Fruit fly (Drosophila melanogaster): ENCODE results near the gene RhoL.

RhoL gene

DNA sequence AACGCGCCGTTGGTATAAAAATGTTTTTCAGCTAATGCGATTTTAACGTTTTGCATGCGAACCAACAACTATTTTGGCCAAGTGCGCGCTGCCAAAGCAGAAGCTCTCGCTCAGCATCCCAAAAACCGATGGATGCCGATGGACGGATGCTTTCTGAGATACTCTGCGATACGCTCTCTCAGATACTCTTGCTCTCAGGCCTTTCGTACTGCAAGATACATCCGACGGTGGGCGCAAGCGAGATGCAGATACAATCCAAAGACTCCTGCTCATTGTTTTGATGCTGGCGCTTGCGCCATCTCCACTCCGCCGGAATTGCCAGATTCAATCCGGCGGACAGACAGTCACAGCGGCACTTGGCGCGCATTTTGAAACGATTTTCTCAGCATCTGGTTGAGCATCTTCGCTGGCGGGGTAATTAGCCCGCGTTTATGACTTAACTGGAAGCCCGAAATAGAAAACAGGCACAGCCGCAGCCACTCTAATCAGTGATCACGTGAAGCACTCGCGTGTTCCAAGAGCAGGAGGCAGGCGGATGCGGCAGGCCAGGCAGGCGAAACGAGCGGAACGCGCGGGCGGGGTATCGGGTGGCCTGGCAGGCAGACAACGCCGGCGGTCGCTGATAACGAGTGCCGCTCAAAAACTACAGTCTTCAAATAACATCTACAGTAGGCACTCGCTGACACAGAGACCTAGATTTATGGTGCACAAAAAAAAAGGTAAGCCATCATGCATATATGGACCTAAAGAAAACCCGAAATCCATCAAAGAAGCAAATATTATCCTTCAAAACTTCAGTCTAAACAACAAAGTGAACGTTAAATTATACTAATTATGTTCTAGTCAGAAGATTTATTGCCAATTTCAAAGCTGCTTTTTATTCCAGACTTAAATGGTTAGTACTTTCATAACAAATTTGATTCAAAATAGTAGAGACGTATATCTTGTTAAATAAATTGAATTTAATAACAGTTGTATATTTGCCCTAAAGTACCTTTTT lies 8.5 kb downstream of the RhoL start, which contains the start of gene CG16779 (continued):
- TF ChIP-seq phol (tag; optimal IDR thresholded peaks at IDR 0.05) (peak; percentile 61), ATbp (GFP tag; optimal IDR thresholded peaks at IDR 0.05) (no peak), CG4617 (GFP tag; optimal IDR thresholded peaks at IDR 0.05; ENCODE audit: borderline replicate concordance) (no peak), Dek (tag; optimal IDR thresholded peaks at IDR 0.05) (no peak), Lpt (GFP tag; optimal IDR thresholded peaks at IDR 0.05) (no peak), scrt (GFP tag; optimal IDR thresholded peaks at IDR 0.05) (peak; percentile 1), NK7.1 (GFP tag; optimal IDR thresholded peaks at IDR 0.05) (no peak), Sry-β (GFP tag; optimal IDR thresholded peaks at IDR 0.05) (no peak), CG14667 (GFP tag; IDR thresholded peaks at IDR 0.05) (no peak), kni (GFP tag; optimal IDR thresholded peaks at IDR 0.05) (no peak), CG10274 (GFP tag; optimal IDR thresholded peaks at IDR 0.05) (no peak), dysf (GFP tag; IDR thresholded peaks at IDR 0.05) (peak; percentile 53; the same call in 2 of the 3 replicates), Rfx (GFP tag; IDR thresholded peaks at IDR 0.05) (no peak), CG6854 (GFP tag; optimal IDR thresholded peaks at IDR 0.05) (no peak), CG31365 (tag; optimal IDR thresholded peaks at IDR 0.05) (no peak), wor (GFP tag; IDR thresholded peaks at IDR 0.05) (no peak)

DNA sequence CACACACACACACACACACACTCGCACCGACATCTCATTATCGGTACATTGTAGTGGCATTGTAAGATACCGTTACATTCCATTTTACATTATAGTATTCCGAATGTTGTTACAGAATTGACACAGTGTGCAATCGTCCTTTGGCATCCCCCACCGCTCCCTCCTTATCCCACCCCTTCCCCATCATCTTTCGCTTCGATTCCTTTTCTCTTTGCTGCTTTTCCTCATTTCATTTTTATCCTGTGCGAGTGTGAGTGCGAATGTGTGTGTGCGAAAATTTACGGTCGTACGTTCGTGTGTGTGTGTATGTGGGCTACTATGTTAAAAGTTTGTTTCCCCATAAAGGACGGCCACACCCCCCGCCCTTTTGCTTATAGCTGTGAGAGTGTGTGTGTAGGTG lies 10.3 kb downstream of the RhoL start:
- TF ChIP-seq dan (GFP tag; IDR thresholded peaks at IDR 0.05) (no peak), Dll (GFP tag; IDR thresholded peaks at IDR 0.05; ENCODE audit: partially characterized antibody) (no peak), CG14441 (GFP tag; IDR thresholded peaks at IDR 0.05) (no peak), Rx (GFP tag; IDR thresholded peaks at IDR 0.05) (no peak), CG8359 (GFP tag; optimal IDR thresholded peaks at IDR 0.05; ENCODE audit: borderline replicate concordance) (no peak), ranshi (GFP tag; IDR thresholded peaks at IDR 0.05) (0 out of 2 replicates have a peak, but pooled peaks have one; percentile 10), kni (GFP tag; optimal IDR thresholded peaks at IDR 0.05) (no peak), NFAT (GFP tag; IDR thresholded peaks at IDR 0.05) (no peak), seq (GFP tag; IDR thresholded peaks at IDR 0.05) (0 out of 2 replicates have a peak, but pooled peaks have one; percentile 13), abd-A (tag; optimal IDR thresholded peaks at IDR 0.05) (peak; percentile 95), chn (GFP tag; optimal IDR thresholded peaks at IDR 0.05) (no peak), CG9609 (GFP tag; optimal IDR thresholded peaks at IDR 0.05) (no peak), CG32767 (GFP tag; IDR thresholded peaks at IDR 0.05) (no peak), CG6854 (GFP tag; optimal IDR thresholded peaks at IDR 0.05) (no peak), chif (GFP tag; optimal IDR thresholded peaks at IDR 0.05) (no peak), hkb (optimal IDR thresholded peaks at IDR 0.05) (no peak), hkb (GFP tag; IDR thresholded peaks at IDR 0.05) (no peak), CG18599 (GFP tag; optimal IDR thresholded peaks at IDR 0.05) (peak; percentile 28), pum (GFP tag; optimal IDR thresholded peaks at IDR 0.05) (no peak), mam (GFP tag; optimal IDR thresholded peaks at IDR 0.05) (no peak), pros (GFP tag; optimal IDR thresholded peaks at IDR 0.05) (no peak), CG10959 (GFP tag; IDR thresholded peaks at IDR 0.05) (no peak), CG13287 (GFP tag; IDR thresholded peaks at IDR 0.05; ENCODE audit: partially characterized antibody) (no peak), MESR4 (GFP tag; optimal IDR thresholded peaks at IDR 0.05) (no peak), Fer2 (tag; optimal IDR thresholded peaks at IDR 0.05) (no peak), NK7.1 (GFP tag; optimal IDR thresholded peaks at IDR 0.05) (no peak), CG31441 (GFP tag; IDR thresholded peaks at IDR 0.05) (no peak), CG9932 (GFP tag; IDR thresholded peaks at IDR 0.05) (0 out of 2 replicates have a peak, but pooled peaks have one; percentile 25), CG11504 (tag; optimal IDR thresholded peaks at IDR 0.05) (no peak), emc (GFP tag; optimal IDR thresholded peaks at IDR 0.05) (no peak), amos (GFP tag; IDR thresholded peaks at IDR 0.05; ENCODE audit: partially characterized antibody) (no peak), oc (tag; optimal IDR thresholded peaks at IDR 0.05) (no peak), btn (GFP tag; optimal IDR thresholded peaks at IDR 0.05) (no peak), Dbx (GFP tag; IDR thresholded peaks at IDR 0.05) (no peak), jigr1 (GFP tag; IDR thresholded peaks at IDR 0.05) (no peak)
